Fruit fly (Drosophila melanogaster): ENCODE results near the gene CG43056.

The CG43056 gene

dm6 chr2L:4418819-4419218, 18.8 kb upstream of the CG43056 start (continued):
- no peak for TF ChIP-seq Rx (GFP tag; IDR thresholded peaks at IDR 0.05)
- no peak for TF ChIP-seq gsb (GFP tag; IDR thresholded peaks at IDR 0.05)
- no peak for TF ChIP-seq E2f1 (GFP tag; IDR thresholded peaks at IDR 0.05)
- TF ChIP-seq CG10274 (GFP tag; optimal IDR thresholded peaks at IDR 0.05), result no peak
- no peak for TF ChIP-seq Blimp-1 (GFP tag; optimal IDR thresholded peaks at IDR 0.05)
- TF ChIP-seq onecut (GFP tag; IDR thresholded peaks at IDR 0.05), result no peak
- no peak for TF ChIP-seq CG10147 (GFP tag; optimal IDR thresholded peaks at IDR 0.05)
- no peak for TF ChIP-seq zfh2 (GFP tag; optimal IDR thresholded peaks at IDR 0.05)
- no peak for TF ChIP-seq vnd (GFP tag; IDR thresholded peaks at IDR 0.05; ENCODE audit: partially characterized antibody)
- no peak for TF ChIP-seq NC2α (GFP tag; optimal IDR thresholded peaks at IDR 0.05)
- TF ChIP-seq hb (GFP tag; IDR thresholded peaks at IDR 0.05; ENCODE audit: partially characterized antibody), result peak; percentile 50; the same call in 1 of the 3 replicates
- no peak for TF ChIP-seq CG13624 (GFP tag; optimal IDR thresholded peaks at IDR 0.05)
- no peak for TF ChIP-seq CG13775 (GFP tag; optimal IDR thresholded peaks at IDR 0.05)
- no peak for TF ChIP-seq CG10366 (GFP tag; IDR thresholded peaks at IDR 0.05)
- TF ChIP-seq en (GFP tag; optimal IDR thresholded peaks at IDR 0.05), result no peak
- no peak for TF ChIP-seq lmd (GFP tag; IDR thresholded peaks at IDR 0.05)
- no peak for TF ChIP-seq Eip74EF (GFP tag; optimal IDR thresholded peaks at IDR 0.05)
- TF ChIP-seq HLH4C (GFP tag; IDR thresholded peaks at IDR 0.05; ENCODE audit: partially characterized antibody), result peak; percentile 68
- peak; percentile 67 for TF ChIP-seq bbx (GFP tag; IDR thresholded peaks at IDR 0.05; ENCODE audit: partially characterized antibody)
- no peak for TF ChIP-seq CG9727 (GFP tag; optimal IDR thresholded peaks at IDR 0.05)
- TF ChIP-seq CG8944 (GFP tag; optimal IDR thresholded peaks at IDR 0.05), result no peak
- TF ChIP-seq Bgb (GFP tag; IDR thresholded peaks at IDR 0.05; ENCODE audit: partially characterized antibody), result peak; percentile 76
- no peak for TF ChIP-seq unpg (GFP tag; optimal IDR thresholded peaks at IDR 0.05)
- no peak for TF ChIP-seq fu2 (GFP tag; optimal IDR thresholded peaks at IDR 0.05)
- TF ChIP-seq dimm (GFP tag; IDR thresholded peaks at IDR 0.05), result no peak
- TF ChIP-seq ttk (GFP tag; IDR thresholded peaks at IDR 0.05), result no peak
- no peak for TF ChIP-seq slou (GFP tag; optimal IDR thresholded peaks at IDR 0.05)
- no peak for TF ChIP-seq trh (GFP tag; optimal IDR thresholded peaks at IDR 0.05)
- TF ChIP-seq Fer3 (tag; optimal IDR thresholded peaks at IDR 0.05), result no peak
- TF ChIP-seq CG8290 (GFP tag; optimal IDR thresholded peaks at IDR 0.05), result no peak
- TF ChIP-seq CG8290 (tag; optimal IDR thresholded peaks at IDR 0.05), result no peak
- peak; percentile 21; the same call in 1 of the 2 replicates for TF ChIP-seq tna (GFP tag; IDR thresholded peaks at IDR 0.05; ENCODE audit: partially characterized antibody)
- no peak for TF ChIP-seq HHEX (GFP tag; optimal IDR thresholded peaks at IDR 0.05)
- TF ChIP-seq sug (tag; optimal IDR thresholded peaks at IDR 0.05), result no peak
- TF ChIP-seq CG15479 (GFP tag; optimal IDR thresholded peaks at IDR 0.05), result peak; percentile 24
- peak; percentile 22 for TF ChIP-seq D19A (tag; optimal IDR thresholded peaks at IDR 0.05)
- TF ChIP-seq CG8089 (GFP tag; optimal IDR thresholded peaks at IDR 0.05), result no peak
- TF ChIP-seq CG18619 (GFP tag; optimal IDR thresholded peaks at IDR 0.05), result no peak
- no peak for TF ChIP-seq CG31441 (GFP tag; IDR thresholded peaks at IDR 0.05)
- TF ChIP-seq Elba2 (GFP tag; optimal IDR thresholded peaks at IDR 0.05), result no peak
- no peak for TF ChIP-seq CG2875 (GFP tag; optimal IDR thresholded peaks at IDR 0.05)
- TF ChIP-seq Tbp (GFP tag; optimal IDR thresholded peaks at IDR 0.05), result no peak
- no peak for TF ChIP-seq fd3F (GFP tag; optimal IDR thresholded peaks at IDR 0.05)
- peak; percentile 37; the same call in 1 of the 2 replicates for TF ChIP-seq ato (GFP tag; IDR thresholded peaks at IDR 0.05; ENCODE audit: partially characterized antibody)
- no peak for TF ChIP-seq B-H1 (GFP tag; IDR thresholded peaks at IDR 0.05)
- no peak for TF ChIP-seq Ptx1 (GFP tag; IDR thresholded peaks at IDR 0.05)
- peak; percentile 54; the same call in 1 of the 2 replicates for TF ChIP-seq crol (GFP tag; IDR thresholded peaks at IDR 0.05)
- peak; percentile 77 for TF ChIP-seq CG6791 (GFP tag; IDR thresholded peaks at IDR 0.05; ENCODE audit: partially characterized antibody)
- no peak for TF ChIP-seq CG17802 (tag; optimal IDR thresholded peaks at IDR 0.05)
- no peak for TF ChIP-seq z (GFP tag; IDR thresholded peaks at IDR 0.05)
- peak; percentile 42; the same call in 2 of the 3 replicates for TF ChIP-seq zen2 (GFP tag; IDR thresholded peaks at IDR 0.05; ENCODE audit: partially characterized antibody)

All from whole organism, embryonic.